Fruit fly (Drosophila melanogaster) whole organism, adult: ENCODE data around the gene CG34250.

Experiments
- CG11617 ChIP-seq: fragments of 200-800 bp; sonication (Bioruptor generic); optimal IDR thresholded peaks from 2 replicates; lab custom pipeline; 2017; ENCODE audit warnings: mild to moderate bottlenecking, missing biosample characterization, missing genetic modification reagents, missing genetic modification characterization
- CG12768 ChIP-seq: fragments of 200-800 bp; sonication (Bioruptor generic); optimal IDR thresholded peaks from 2 replicates; lab custom pipeline; 2017; ENCODE audit warnings: missing biosample characterization, missing genetic modification characterization, mild to moderate bottlenecking, moderate library complexity, missing genetic modification reagents
- CG14711 ChIP-seq: fragments of 200-800 bp; sonication (Bioruptor generic); optimal IDR thresholded peaks from 2 replicates; lab custom pipeline; 2018; ENCODE audit warnings: missing biosample characterization, mild to moderate bottlenecking, missing genetic modification characterization, moderate library complexity
- CG1620 ChIP-seq: fragments of 200-800 bp; sonication (Bioruptor generic); optimal IDR thresholded peaks from 2 replicates; lab custom pipeline; 2016; ENCODE audit warnings: missing biosample characterization, missing genetic modification characterization
- CG33017 ChIP-seq: fragments of 200-800 bp; sonication (Bioruptor generic); optimal IDR thresholded peaks from 2 replicates; lab custom pipeline; 2018; ENCODE audit warnings: missing biosample characterization, mild to moderate bottlenecking, missing genetic modification characterization, moderate library complexity
- CG5204 ChIP-seq: fragments of 200-800 bp; sonication (Bioruptor generic); optimal IDR thresholded peaks from 2 replicates; lab custom pipeline; 2016; ENCODE audit warnings: missing biosample characterization, missing genetic modification characterization
- CG7045 ChIP-seq: fragments of 200-800 bp; sonication (Bioruptor generic); optimal IDR thresholded peaks from 2 replicates; lab custom pipeline; 2017; ENCODE audit warnings: missing biosample characterization, mild to moderate bottlenecking, missing genetic modification characterization
- CG7101 ChIP-seq: fragments of 200-800 bp; sonication (Bioruptor generic); optimal IDR thresholded peaks from 2 replicates; lab custom pipeline; 2018; ENCODE audit warnings: missing biosample characterization, mild to moderate bottlenecking, missing genetic modification characterization, moderate library complexity
- Clk ChIP-seq: fragments of 200-800 bp; sonication (Bioruptor generic); optimal IDR thresholded peaks from 2 replicates; lab custom pipeline; 2017; ENCODE audit warnings: missing biosample characterization, missing genetic modification characterization
- Crg-1 ChIP-seq: fragments of 200-800 bp; sonication (Bioruptor generic); optimal IDR thresholded peaks from 2 replicates; lab custom pipeline; 2016; ENCODE audit warnings: missing biosample characterization, missing genetic modification characterization
- Hr96 ChIP-seq: fragments of 200-800 bp; sonication (Bioruptor generic); optimal IDR thresholded peaks from 2 replicates; lab custom pipeline; 2016; ENCODE audit warnings: missing biosample characterization, missing genetic modification characterization
- Mnt ChIP-seq: fragments of 200-800 bp; sonication (Bioruptor generic); optimal IDR thresholded peaks from 2 replicates; lab custom pipeline; 2016; ENCODE audit warnings: missing biosample characterization, mild to moderate bottlenecking, missing genetic modification characterization
- bab1 ChIP-seq: fragments of 200-800 bp; sonication (Bioruptor generic); optimal IDR thresholded peaks from 3 replicates; lab custom pipeline; 2019; ENCODE audit warnings: missing biosample characterization, mild to moderate bottlenecking, missing genetic modification characterization, moderate library complexity
- cic ChIP-seq: fragments of 200-800 bp; sonication (Bioruptor generic); optimal IDR thresholded peaks from 2 replicates; lab custom pipeline; 2017; ENCODE audit warnings: missing biosample characterization, mild to moderate bottlenecking, missing genetic modification characterization, moderate library complexity
- cnc ChIP-seq, 2 experiments: fragments of >200 bp; optimal IDR thresholded peaks; 2 replicates each; lab custom pipeline; 2017
- kay ChIP-seq: fragments of 200-800 bp; sonication (Bioruptor generic); peaks from one replicate; lab custom pipeline; 2016; ENCODE audit warnings: missing biosample characterization, missing genetic modification characterization, borderline replicate concordance
- ovo ChIP-seq: fragments of 200-800 bp; sonication (Bioruptor generic); optimal IDR thresholded peaks from 2 replicates; lab custom pipeline; 2016; ENCODE audit warnings: missing biosample characterization, missing genetic modification characterization
- pad ChIP-seq: fragments of 200-800 bp; sonication (Bioruptor generic); optimal IDR thresholded peaks from 3 replicates; lab custom pipeline; 2017; ENCODE audit warnings: missing biosample characterization, missing genetic modification characterization, mild to moderate bottlenecking, moderate library complexity, missing genetic modification reagents
- tj ChIP-seq: fragments of 200-800 bp; sonication (Bioruptor generic); optimal IDR thresholded peaks from 3 replicates; lab custom pipeline; 2017; ENCODE audit warnings: missing biosample characterization, mild to moderate bottlenecking, missing genetic modification characterization, moderate library complexity
- toe ChIP-seq: fragments of 200-800 bp; sonication (Bioruptor generic); optimal IDR thresholded peaks from 2 replicates; lab custom pipeline; 2016; ENCODE audit warnings: missing biosample characterization, missing genetic modification characterization

CG34250 gene

dm6 chr3L:17432947-17433346, 43.1 kb upstream of the CG34250 start, which contains the start of gene frc:
frc (minus strand) TSS chr3L:17433190.
- TF ChIP-seq Mnt (GFP tag; lab: Kevin White, UChicago) (peak; percentile 47), CG1620 (GFP tag; lab: Kevin White, UChicago) (peak; percentile 24), CG14711 (peak; percentile 4), CG7101 (tag; lab: Kevin White, UChicago) (no peak), CG5204 (GFP tag; lab: Kevin White, UChicago) (no peak)

dm6 chr3L:17433555-17433954, 42.5 kb upstream of the CG34250 start, which contains the start of the genes Coq4 and CG32176:
Coq4 (minus strand) TSS chr3L:17433621.
CG32176 (plus strand) TSS chr3L:17433868.
- TF ChIP-seq Mnt (GFP tag; lab: Kevin White, UChicago) (peak; percentile 90), CG14711 (peak; percentile 88), Crg-1 (GFP tag; lab: Kevin White, UChicago) (peak; percentile 96), tj (GFP tag; lab: Kevin White, UChicago) (peak; percentile 82), bab1 (GFP tag; lab: Kevin White, UChicago) (peak; percentile 97), kay (peak; percentile 98), CG12768 (peak; percentile 93), pad (GFP tag; lab: Kevin White, UChicago) (peak; percentile 81), CG7045 (peak; percentile 96), CG11617 (GFP tag; lab: Kevin White, UChicago) (peak; percentile 94), CG1620 (GFP tag; lab: Kevin White, UChicago) (peak; percentile 98), ovo (peak; percentile 90), CG33017 (peak; percentile 93), Hr96 (GFP tag; lab: Kevin White, UChicago) (peak; percentile 96), cnc (optimal IDR thresholded peaks at IDR 0.05; lab: Kevin White, UChicago) (no peak), Clk (GFP tag; lab: Kevin White, UChicago) (peak; percentile 90), CG7101 (tag; lab: Kevin White, UChicago) (peak; percentile 96), cic (GFP tag; lab: Kevin White, UChicago) (peak; percentile 17), toe (GFP tag; lab: Kevin White, UChicago) (peak; percentile 98), CG5204 (GFP tag; lab: Kevin White, UChicago) (peak; percentile 98)

- TF ChIP-seq CG12768: no peak
- TF ChIP-seq Crg-1 (GFP tag; lab: Kevin White, UChicago): no peak
- TF ChIP-seq Hr96 (GFP tag; lab: Kevin White, UChicago): no peak
- TF ChIP-seq CG14711: no peak
- no peak for TF ChIP-seq CG7045
- no peak for TF ChIP-seq kay
- TF ChIP-seq CG1620 (GFP tag; lab: Kevin White, UChicago): no peak
- no peak for TF ChIP-seq CG11617 (GFP tag; lab: Kevin White, UChicago)
- no peak for TF ChIP-seq CG33017
- no peak for TF ChIP-seq ovo
- no peak for TF ChIP-seq CG7101 (tag; lab: Kevin White, UChicago)
- TF ChIP-seq cnc (optimal IDR thresholded peaks at IDR 0.05; lab: Kevin White, UChicago): no peak
- TF ChIP-seq cic (GFP tag; lab: Kevin White, UChicago): no peak
- no peak for TF ChIP-seq bab1 (GFP tag; lab: Kevin White, UChicago)
- TF ChIP-seq pad (GFP tag; lab: Kevin White, UChicago): no peak
- no peak for TF ChIP-seq CG5204 (GFP tag; lab: Kevin White, UChicago)
Measured at dm6 chr3L:17436331-17436730, 39.7 kb upstream of the CG34250 start, which contains the start of gene CG12229. CG12229 (minus strand) TSS chr3L:17436431.

- no peak for TF ChIP-seq CG7045
Measured at dm6 chr3L:17438872-17439495, 37.0 kb upstream of the CG34250 start, which contains the start of gene CG18265. CG18265 (plus strand) TSS chr3L:17439401.

- TF ChIP-seq bab1 (GFP tag; lab: Kevin White, UChicago): no peak
Measured at dm6 chr3L:17441602-17442001, 34.4 kb upstream of the CG34250 start.

dm6 chr3L:17444569-17444968, 31.5 kb upstream of the CG34250 start:
- TF ChIP-seq CG1620 (GFP tag; lab: Kevin White, UChicago) (no peak), cnc (optimal IDR thresholded peaks at IDR 0.05; lab: Kevin White, UChicago) (no peak), pad (GFP tag; lab: Kevin White, UChicago) (no peak), CG7101 (tag; lab: Kevin White, UChicago) (no peak), Clk (GFP tag; lab: Kevin White, UChicago) (no peak), toe (GFP tag; lab: Kevin White, UChicago) (no peak), ovo (no peak), Hr96 (GFP tag; lab: Kevin White, UChicago) (no peak), kay (no peak), CG7045 (no peak), CG12768 (no peak), CG5204 (GFP tag; lab: Kevin White, UChicago) (no peak), Mnt (GFP tag; lab: Kevin White, UChicago) (no peak), cic (GFP tag; lab: Kevin White, UChicago) (no peak), CG14711 (no peak), CG11617 (GFP tag; lab: Kevin White, UChicago) (no peak), tj (GFP tag; lab: Kevin White, UChicago) (no peak)
